Fruit fly (Drosophila melanogaster): Measurements from ENCODE around the gene CG15012.
A peak's percentile ranks its signal among the peaks of the same experiment; 100 is the strongest.

The CG15012 gene

DNA sequence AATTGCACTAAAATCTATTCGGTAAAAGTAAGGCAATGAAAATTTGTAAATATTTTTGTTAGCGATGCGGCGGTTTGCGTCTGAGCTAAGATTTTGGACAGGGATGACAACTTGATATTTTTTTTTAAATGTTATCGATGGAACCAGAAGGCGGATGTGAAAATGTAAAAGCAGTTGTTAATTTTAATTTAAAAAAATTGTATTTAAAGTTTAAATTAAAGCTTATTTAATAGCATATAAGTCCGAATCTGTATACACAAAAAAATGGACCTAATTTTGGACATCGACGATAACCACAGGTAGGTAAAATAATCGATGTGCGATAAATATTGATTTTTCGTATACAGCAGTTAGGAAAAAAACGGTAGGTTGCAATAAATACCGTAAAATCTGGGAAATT lies 29.7 kb downstream of the CG15012 start, which contains the start of the genes CG11586 and VhaM9.7-a:
CG11586 (minus strand) TSS at position 87 of the 400 bp plus-strand sequence.
VhaM9.7-a (plus strand) TSS at position 322 of the 400 bp plus-strand sequence.
- TF ChIP-seq CTCF (optimal IDR thresholded peaks at IDR 0.05): no peak
- TF ChIP-seq CG8478 (optimal IDR thresholded peaks at IDR 0.05): no peak

- TF ChIP-seq CG8478 (optimal IDR thresholded peaks at IDR 0.05): no peak
- no peak for TF ChIP-seq CTCF (optimal IDR thresholded peaks at IDR 0.05)
These were observed 30.9 kb downstream of the CG15012 start for dm6 chr3L:4261177-4261576.

dm6 chr3L:4259102-4259558 lies 32.9 kb downstream of the CG15012 start, which contains the start of the genes CG15011 and CG1309:
Gene CG15011, minus strand, starts transcription at chr3L:4259152.
Gene CG1309, plus strand, starts transcription at chr3L:4259430.
- TF ChIP-seq CG8478 (optimal IDR thresholded peaks at IDR 0.05) (no peak), CTCF (optimal IDR thresholded peaks at IDR 0.05) (peak in 1 of 2 experiments; percentile 2)

DNA sequence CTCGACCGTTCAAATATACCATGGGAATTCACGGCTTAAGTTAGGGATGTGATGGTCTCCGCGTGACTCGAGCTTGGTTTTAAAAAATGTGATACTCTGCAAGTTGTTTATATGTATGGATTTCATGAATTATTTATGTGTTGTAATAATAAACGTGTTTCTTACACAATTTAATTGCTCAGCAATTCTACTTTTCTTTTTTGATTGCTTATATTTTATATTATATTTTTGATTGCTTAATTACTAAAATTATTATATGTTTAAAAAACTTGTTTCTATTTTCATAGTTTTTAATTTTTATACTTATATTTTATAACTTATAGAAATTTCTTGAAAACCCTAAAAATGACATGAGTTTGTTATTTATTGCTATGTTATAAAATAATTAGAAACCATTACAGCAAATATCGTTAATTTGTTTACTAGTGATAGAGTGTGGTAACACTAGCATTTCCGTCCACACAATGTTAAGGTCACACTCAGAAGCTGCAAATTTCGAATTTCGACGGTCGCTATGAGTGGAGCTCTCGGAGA lies 37.7 kb downstream of the CG15012 start, which contains the start of the genes ago and CG1265:
ago (minus strand) TSS at position 6 of the 534 bp plus-strand sequence.
CG1265 (plus strand) TSS at position 476 of the 534 bp plus-strand sequence.
- TF ChIP-seq CTCF (optimal IDR thresholded peaks at IDR 0.05) (no peak), CG8478 (optimal IDR thresholded peaks at IDR 0.05) (no peak)

dm6 chr3L:4253611-4254300 lies 38.3 kb downstream of the CG15012 start:
- TF ChIP-seq CG8478 (optimal IDR thresholded peaks at IDR 0.05) (no peak), CTCF (optimal IDR thresholded peaks at IDR 0.05) (no peak)

dm6 chr3L:4252862-4253610 lies 39.0 kb downstream of the CG15012 start:
- TF ChIP-seq CG8478 (optimal IDR thresholded peaks at IDR 0.05): no peak
- no peak for TF ChIP-seq CTCF (optimal IDR thresholded peaks at IDR 0.05)

DNA sequence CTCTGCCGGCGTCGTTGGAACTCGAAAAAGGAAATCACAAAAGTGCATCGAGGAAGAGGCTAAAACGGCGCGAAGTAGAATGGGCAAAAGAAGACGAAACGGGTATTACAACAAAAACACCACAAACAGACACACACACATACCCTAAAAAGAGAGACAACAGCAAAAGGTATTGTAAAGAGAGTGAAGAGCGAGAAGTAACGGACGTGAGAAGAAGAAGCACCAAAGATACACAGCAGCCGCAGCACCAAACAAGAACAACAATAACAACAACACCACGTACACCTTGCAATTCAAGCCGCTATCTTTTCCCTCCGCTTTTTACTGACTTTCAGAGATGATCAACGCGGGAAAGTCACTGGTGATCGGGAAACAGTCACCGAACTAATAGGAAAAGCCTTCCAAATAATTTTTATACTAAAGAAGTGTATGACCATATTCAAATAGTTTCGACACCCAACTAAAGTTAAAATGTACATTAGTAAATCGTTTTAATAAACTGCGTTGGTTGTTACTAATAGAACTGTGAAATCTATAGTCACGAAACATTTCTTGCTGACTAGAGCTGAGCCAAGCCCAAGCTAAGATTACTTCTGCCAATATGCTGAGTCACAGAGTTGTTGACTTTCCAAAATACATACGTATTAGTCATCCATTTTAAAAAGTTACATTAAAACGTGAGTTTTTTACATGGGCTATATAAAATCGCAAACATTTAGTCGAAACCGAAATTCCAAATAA lies 39.8 kb downstream of the CG15012 start:
- TF ChIP-seq CG8478 (optimal IDR thresholded peaks at IDR 0.05) (no peak), CTCF (optimal IDR thresholded peaks at IDR 0.05) (no peak)

DNA sequence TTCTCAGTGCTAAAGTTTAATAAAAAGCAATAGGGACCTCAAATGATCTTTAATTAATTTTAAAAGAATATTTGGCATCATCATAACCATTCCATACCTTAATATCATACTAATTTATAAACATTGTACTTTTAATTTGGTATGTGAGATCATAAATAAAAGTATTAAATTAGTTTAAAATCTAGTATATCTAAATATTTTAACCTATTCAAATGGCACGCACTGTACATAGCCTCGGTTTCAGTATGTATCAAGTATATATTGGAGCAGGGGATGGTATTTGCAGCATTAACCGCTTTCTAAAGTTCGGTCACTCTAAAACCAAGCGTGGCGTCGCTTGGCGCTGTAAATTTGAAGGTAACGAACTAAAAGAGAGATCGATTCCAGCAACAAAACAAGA lies 49.6 kb downstream of the CG15012 start, which contains the start of gene pav:
pav (plus strand) TSS at position 307 of the 400 bp plus-strand sequence.
- no peak for TF ChIP-seq CG8478 (optimal IDR thresholded peaks at IDR 0.05)
- TF ChIP-seq CTCF (optimal IDR thresholded peaks at IDR 0.05): no peak
